Worm (Caenorhabditis elegans): Measurements from ENCODE around the gene T05B9.2.

ce11 chrII:11274876-11275275, 19.2 kb downstream of the T05B9.2 start:
- no peak for TF ChIP-seq unc-62 (GFP tag; optimal IDR thresholded peaks at IDR 0.05)
- TF ChIP-seq nhr-28 (tag; optimal IDR thresholded peaks at IDR 0.05) = no peak
- no peak for TF ChIP-seq ceh-16 (tag; optimal IDR thresholded peaks at IDR 0.05)
- no peak for TF ChIP-seq nhr-237 (tag; optimal IDR thresholded peaks at IDR 0.05)
- TF ChIP-seq lsy-12 (tag; optimal IDR thresholded peaks at IDR 0.05) = no peak
- no peak for TF ChIP-seq elt-3 (tag; optimal IDR thresholded peaks at IDR 0.05)
- TF ChIP-seq nhr-11 (tag; optimal IDR thresholded peaks at IDR 0.05) = no peak
- TF ChIP-seq mdl-1 (tag; optimal IDR thresholded peaks at IDR 0.05) = no peak
- TF ChIP-seq fos-1 (tag; optimal IDR thresholded peaks at IDR 0.05) = no peak
- no peak for TF ChIP-seq elt-2 (tag; optimal IDR thresholded peaks at IDR 0.05)
- no peak for TF ChIP-seq nhr-76 (tag; optimal IDR thresholded peaks at IDR 0.05)
- no peak for TF ChIP-seq pha-4 (tag; optimal IDR thresholded peaks at IDR 0.05)
- TF ChIP-seq nhr-77 (tag; optimal IDR thresholded peaks at IDR 0.05) = no peak
